Fruit fly (Drosophila melanogaster): Measurements from ENCODE around the gene PIG-P.

The PIG-P gene

dm6 chr3R:26052150-26052908 lies 5.7 kb downstream of the PIG-P start, which contains the start of the genes Exo84 and Vps2 (continued):
- TF ChIP-seq gcm2 (GFP tag; optimal IDR thresholded peaks at IDR 0.05) (no peak), tup (GFP tag; optimal IDR thresholded peaks at IDR 0.05) (no peak), wek (GFP tag; optimal IDR thresholded peaks at IDR 0.05) (no peak), CG17802 (tag; optimal IDR thresholded peaks at IDR 0.05) (peak; percentile 82), unc-4 (GFP tag; IDR thresholded peaks at IDR 0.05; ENCODE audit: partially characterized antibody) (no peak), Meics (GFP tag; optimal IDR thresholded peaks at IDR 0.05) (no peak), CG8944 (GFP tag; optimal IDR thresholded peaks at IDR 0.05) (no peak), CG14860 (GFP tag; IDR thresholded peaks at IDR 0.05; ENCODE audit: partially characterized antibody) (no peak), sna (GFP tag; IDR thresholded peaks at IDR 0.05; ENCODE audit: partially characterized antibody) (no peak), CG10979 (tag; optimal IDR thresholded peaks at IDR 0.05) (no peak), CG17385 (GFP tag; optimal IDR thresholded peaks at IDR 0.05) (peak; percentile 89), CG12104 (GFP tag; optimal IDR thresholded peaks at IDR 0.05) (peak; percentile 26), CG7839 (tag; optimal IDR thresholded peaks at IDR 0.05) (no peak), CG6689 (GFP tag; IDR thresholded peaks at IDR 0.05) (peak; percentile 97), CG33557 (GFP tag; optimal IDR thresholded peaks at IDR 0.05) (peak; percentile 20), peb (GFP tag; IDR thresholded peaks at IDR 0.05) (no peak), al (GFP tag; IDR thresholded peaks at IDR 0.05) (peak; percentile 38; the same call in 1 of the 2 replicates), Side (GFP tag; optimal IDR thresholded peaks at IDR 0.05) (no peak), CG12391 (tag; optimal IDR thresholded peaks at IDR 0.05) (peak; percentile 71), Ets97D (GFP tag; optimal IDR thresholded peaks at IDR 0.05) (peak; percentile 21), Lim3 (GFP tag; IDR thresholded peaks at IDR 0.05) (no peak), CG8388 (GFP tag; optimal IDR thresholded peaks at IDR 0.05) (no peak), gsb-n (tag; optimal IDR thresholded peaks at IDR 0.05) (no peak), p53 (GFP tag; optimal IDR thresholded peaks at IDR 0.05) (no peak), CG10321 (GFP tag; IDR thresholded peaks at IDR 0.05) (no peak), zfh1 (GFP tag; IDR thresholded peaks at IDR 0.05) (no peak), CG13894 (tag; optimal IDR thresholded peaks at IDR 0.05) (no peak), vfl (GFP tag; optimal IDR thresholded peaks at IDR 0.05) (no peak), Fer2 (tag; optimal IDR thresholded peaks at IDR 0.05) (no peak), chinmo (GFP tag; IDR thresholded peaks at IDR 0.05; ENCODE audit: partially characterized antibody) (peak; percentile 66; the same call in 1 of the 4 replicates), pho (GFP tag; optimal IDR thresholded peaks at IDR 0.05) (peak; percentile 47), Stat92E (GFP tag; optimal IDR thresholded peaks at IDR 0.05) (no peak), CG7987 (GFP tag; optimal IDR thresholded peaks at IDR 0.05) (no peak), Vsx1 (GFP tag; optimal IDR thresholded peaks at IDR 0.05) (no peak), Rfx (GFP tag; IDR thresholded peaks at IDR 0.05) (peak; percentile 31; the same call in 1 of the 2 replicates), yki (optimal IDR thresholded peaks at IDR 0.05) (peak; percentile 91), CG31365 (tag; optimal IDR thresholded peaks at IDR 0.05) (no peak), gem (tag; optimal IDR thresholded peaks at IDR 0.05) (peak; percentile 69), CG10209 (GFP tag; optimal IDR thresholded peaks at IDR 0.05) (peak; percentile 24), mld (GFP tag; IDR thresholded peaks at IDR 0.05; ENCODE audit: partially characterized antibody) (no peak), jigr1 (GFP tag; IDR thresholded peaks at IDR 0.05) (no peak), NfI (GFP tag; optimal IDR thresholded peaks at IDR 0.05) (peak; percentile 36), CG34422 (GFP tag; IDR thresholded peaks at IDR 0.05) (peak; percentile 66), Dfd (GFP tag; optimal IDR thresholded peaks at IDR 0.05) (no peak), B-H1 (GFP tag; IDR thresholded peaks at IDR 0.05) (no peak; the same call in 2 of the 3 replicates), Camta (GFP tag; optimal IDR thresholded peaks at IDR 0.05) (peak; percentile 17), sc (optimal IDR thresholded peaks at IDR 0.05) (no peak), sc (GFP tag; optimal IDR thresholded peaks at IDR 0.05) (no peak), wor (GFP tag; IDR thresholded peaks at IDR 0.05) (no peak)

Measured in whole organism, embryonic.